Fruit fly (Drosophila melanogaster): ENCODE results near the gene CG32944.
A peak's percentile ranks its signal among the peaks of the same experiment; 100 is the strongest.

The CG32944 gene

dm6 chr3R:4437817-4438216 is 18.4 kb upstream of the CG32944 start:
- TF ChIP-seq insv (optimal IDR thresholded peaks at IDR 0.05), result no peak
- TF ChIP-seq Myc (optimal IDR thresholded peaks at IDR 0.05), result no peak
- no peak for TF ChIP-seq h (optimal IDR thresholded peaks at IDR 0.05)
- no peak for TF ChIP-seq Sin3A (optimal IDR thresholded peaks at IDR 0.05)
- peak; percentile 93 for TF ChIP-seq ttk (optimal IDR thresholded peaks at IDR 0.05)
- TF ChIP-seq psq (optimal IDR thresholded peaks at IDR 0.05), result no peak

DNA sequence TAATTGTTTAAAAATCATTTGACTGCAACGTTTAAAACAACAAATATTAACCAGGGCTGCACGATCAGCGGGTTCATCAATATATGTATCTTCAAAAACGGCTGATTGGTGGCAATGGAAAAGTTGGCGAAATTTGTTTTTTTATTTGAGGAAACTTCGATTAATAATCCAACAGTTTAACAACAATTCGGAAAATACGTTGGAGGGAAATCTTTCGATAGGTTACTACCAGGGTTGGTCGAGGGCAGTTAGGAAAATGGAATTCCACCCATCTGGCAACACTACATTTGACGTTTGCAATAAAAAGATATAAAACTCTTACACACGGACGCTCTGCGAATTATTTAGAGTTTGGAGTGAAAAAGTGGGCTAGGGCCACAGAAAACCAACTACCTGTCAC is 17.7 kb upstream of the CG32944 start, which contains the start of the genes Lipt2 and CG14650:
TSS of gene Lipt2 (minus strand) at position 217 of the 400 bp plus-strand sequence.
TSS of gene CG14650 (plus strand) at position 275 of the 400 bp plus-strand sequence.
- TF ChIP-seq Myc (optimal IDR thresholded peaks at IDR 0.05) (no peak), h (optimal IDR thresholded peaks at IDR 0.05) (no peak), psq (optimal IDR thresholded peaks at IDR 0.05) (no peak), ttk (optimal IDR thresholded peaks at IDR 0.05) (no peak), insv (optimal IDR thresholded peaks at IDR 0.05) (no peak), Sin3A (optimal IDR thresholded peaks at IDR 0.05) (no peak)

dm6 chr3R:4433441-4434077 is 14.2 kb upstream of the CG32944 start, which contains the start of the genes eIF3a and CG1074:
eIF3a (minus strand) TSS chr3R:4433895.
CG1074 (plus strand) TSS chr3R:4433965.
- TF ChIP-seq Sin3A (optimal IDR thresholded peaks at IDR 0.05) (no peak), h (optimal IDR thresholded peaks at IDR 0.05) (no peak), insv (optimal IDR thresholded peaks at IDR 0.05) (no peak), Myc (optimal IDR thresholded peaks at IDR 0.05) (no peak), psq (optimal IDR thresholded peaks at IDR 0.05) (no peak), ttk (optimal IDR thresholded peaks at IDR 0.05) (no peak)

dm6 chr3R:4428585-4429464 is 9.4 kb upstream of the CG32944 start, which contains the start of gene srl:
srl (minus strand) TSS chr3R:4429335.
- TF ChIP-seq Sin3A (optimal IDR thresholded peaks at IDR 0.05) (no peak), h (optimal IDR thresholded peaks at IDR 0.05) (no peak), Myc (optimal IDR thresholded peaks at IDR 0.05) (no peak), insv (optimal IDR thresholded peaks at IDR 0.05) (no peak), ttk (optimal IDR thresholded peaks at IDR 0.05) (no peak), psq (optimal IDR thresholded peaks at IDR 0.05) (no peak)

DNA sequence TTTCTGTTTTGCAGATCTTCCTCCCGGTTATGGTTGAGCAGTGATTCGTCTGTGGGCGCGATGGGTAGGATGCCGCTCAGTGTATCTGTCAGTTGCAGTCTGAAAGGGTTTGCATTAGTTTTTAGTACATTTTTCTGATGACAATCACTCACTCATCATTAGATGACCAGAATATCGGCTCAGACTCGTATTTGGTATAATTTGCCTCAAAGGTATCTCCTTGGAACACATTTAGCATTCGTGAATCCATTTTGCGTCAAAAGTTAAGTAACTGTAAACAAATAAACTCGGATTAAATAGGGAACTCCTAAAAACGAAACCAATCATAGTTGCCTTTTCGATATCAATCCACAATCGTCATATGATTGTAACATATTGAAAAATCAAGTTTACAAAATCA is 7.4 kb upstream of the CG32944 start, which contains the start of gene CG31525:
TSS of gene CG31525 (plus strand) at position 301 of the 400 bp plus-strand sequence.
- no peak for TF ChIP-seq psq (optimal IDR thresholded peaks at IDR 0.05)
- TF ChIP-seq ttk (optimal IDR thresholded peaks at IDR 0.05), result no peak
- no peak for TF ChIP-seq Sin3A (optimal IDR thresholded peaks at IDR 0.05)
- no peak for TF ChIP-seq h (optimal IDR thresholded peaks at IDR 0.05)
- TF ChIP-seq Myc (optimal IDR thresholded peaks at IDR 0.05), result no peak
- no peak for TF ChIP-seq insv (optimal IDR thresholded peaks at IDR 0.05)

- no peak for TF ChIP-seq psq (optimal IDR thresholded peaks at IDR 0.05)
- no peak for TF ChIP-seq Sin3A (optimal IDR thresholded peaks at IDR 0.05)
- TF ChIP-seq Myc (optimal IDR thresholded peaks at IDR 0.05), result no peak
- TF ChIP-seq ttk (optimal IDR thresholded peaks at IDR 0.05), result no peak
- no peak for TF ChIP-seq h (optimal IDR thresholded peaks at IDR 0.05)
Measured at dm6 chr3R:4416138-4416537, 3.2 kb downstream of the CG32944 start, which contains the start of gene CG31528. CG31528 (plus strand) TSS chr3R:4416438.

DNA sequence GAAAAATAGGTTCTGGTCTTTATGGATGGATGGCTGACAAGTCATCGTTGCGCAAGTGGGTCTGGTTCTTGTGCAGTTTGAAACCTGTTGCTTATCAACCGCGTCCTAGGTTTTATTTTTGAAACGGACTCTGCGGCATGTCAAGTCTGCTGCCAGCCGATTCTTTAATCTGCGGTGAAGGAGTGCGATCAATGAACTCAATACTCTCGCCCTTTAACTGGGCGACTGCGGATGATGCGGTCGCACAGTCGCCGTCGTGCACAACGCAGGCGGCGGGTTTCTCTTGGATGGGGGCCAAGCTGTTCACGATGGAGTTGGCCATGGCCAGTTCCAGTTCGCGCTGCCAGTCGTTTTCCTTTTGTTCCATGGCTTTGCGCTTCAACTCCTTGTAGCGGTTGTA is 12.1 kb downstream of the CG32944 start:
- TF ChIP-seq psq (optimal IDR thresholded peaks at IDR 0.05), result no peak
- no peak for TF ChIP-seq h (optimal IDR thresholded peaks at IDR 0.05)
- TF ChIP-seq Myc (optimal IDR thresholded peaks at IDR 0.05), result no peak
- TF ChIP-seq Sin3A (optimal IDR thresholded peaks at IDR 0.05), result no peak
- no peak for TF ChIP-seq insv (optimal IDR thresholded peaks at IDR 0.05)
- no peak for TF ChIP-seq ttk (optimal IDR thresholded peaks at IDR 0.05)

- TF ChIP-seq insv (optimal IDR thresholded peaks at IDR 0.05), result no peak
- no peak for TF ChIP-seq Sin3A (optimal IDR thresholded peaks at IDR 0.05)
- TF ChIP-seq Myc (optimal IDR thresholded peaks at IDR 0.05), result no peak
- TF ChIP-seq psq (optimal IDR thresholded peaks at IDR 0.05), result no peak
- no peak for TF ChIP-seq h (optimal IDR thresholded peaks at IDR 0.05)
- TF ChIP-seq ttk (optimal IDR thresholded peaks at IDR 0.05), result no peak
Measured at dm6 chr3R:4403706-4404392, 15.5 kb downstream of the CG32944 start.

dm6 chr3R:4402884-4403705 is 16.3 kb downstream of the CG32944 start, which contains the start of gene lost:
lost (plus strand) TSS chr3R:4403076.
- TF ChIP-seq ttk (optimal IDR thresholded peaks at IDR 0.05) (no peak), h (optimal IDR thresholded peaks at IDR 0.05) (no peak), psq (optimal IDR thresholded peaks at IDR 0.05) (no peak), Sin3A (optimal IDR thresholded peaks at IDR 0.05) (no peak), Myc (optimal IDR thresholded peaks at IDR 0.05) (no peak), insv (optimal IDR thresholded peaks at IDR 0.05) (no peak)

DNA sequence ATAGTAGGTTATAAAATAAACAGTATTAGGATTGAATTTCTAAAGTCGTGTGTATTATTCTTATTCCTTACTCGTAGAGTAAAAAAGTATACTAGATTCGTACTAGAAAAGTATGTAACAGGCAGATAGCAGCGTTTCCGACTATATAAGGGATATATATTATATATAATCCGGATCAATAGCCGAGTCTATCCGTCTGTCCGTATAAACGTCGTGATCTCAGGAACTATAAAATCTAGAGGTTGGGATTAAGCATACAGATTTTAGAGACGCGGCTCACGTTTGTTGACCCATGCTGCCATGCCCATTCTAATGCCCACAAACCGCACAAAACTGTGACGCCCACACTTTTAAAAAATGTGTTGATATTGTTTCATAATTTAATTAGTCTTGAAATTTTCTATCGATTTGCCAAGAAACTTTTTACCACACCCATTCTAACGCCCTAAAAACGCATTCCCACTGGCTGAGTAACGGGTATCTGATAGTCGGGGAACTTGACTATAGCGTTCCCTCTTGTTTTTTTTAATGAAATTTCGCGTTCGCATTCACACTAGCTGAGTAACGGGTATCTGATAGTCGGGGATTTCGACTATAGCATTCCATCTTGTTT is 17.3 kb downstream of the CG32944 start, which contains the start of gene CG9853:
TSS of gene CG9853 (minus strand) at position 51 of the 613 bp plus-strand sequence.
- TF ChIP-seq Myc (optimal IDR thresholded peaks at IDR 0.05) (no peak), ttk (optimal IDR thresholded peaks at IDR 0.05) (no peak), insv (optimal IDR thresholded peaks at IDR 0.05) (no peak), Sin3A (optimal IDR thresholded peaks at IDR 0.05) (no peak), psq (optimal IDR thresholded peaks at IDR 0.05) (no peak), h (optimal IDR thresholded peaks at IDR 0.05) (no peak)
